Fruit fly (Drosophila melanogaster) whole organism, wandering third instar larva: ENCODE measurements around the gene Cyp6d4.

Experiments
- Abd-B ChIP-seq: fragments of >200 bp; optimal IDR thresholded peaks from 2 replicates; lab custom pipeline; 2017; ENCODE audit warnings: missing biosample characterization, missing genetic modification characterization
- CG32264 ChIP-seq: fragments of 200-800 bp; sonication (Bioruptor generic); optimal IDR thresholded peaks from 2 replicates; lab custom pipeline; 2016; ENCODE audit warnings: missing biosample characterization, missing genetic modification characterization
- CG9705 ChIP-seq: fragments of 200-800 bp; sonication (Bioruptor generic); optimal IDR thresholded peaks from 2 replicates; lab custom pipeline; 2018; ENCODE audit warnings: missing biosample characterization, mild to moderate bottlenecking, missing genetic modification characterization
- CrebA ChIP-seq: fragments of 200-800 bp; sonication (Bioruptor generic); optimal IDR thresholded peaks from 2 replicates; lab custom pipeline; 2016; ENCODE audit warnings: missing biosample characterization, mild to moderate bottlenecking, missing genetic modification characterization, borderline replicate concordance
- Dfd ChIP-seq: fragments of >200 bp; optimal IDR thresholded peaks from 2 replicates; lab custom pipeline; 2017; ENCODE audit warnings: missing biosample characterization, missing genetic modification characterization
- Dif ChIP-seq: fragments of 200-275, 200-300 bp; sonication (Bioruptor generic); optimal IDR thresholded peaks from 2 replicates; lab custom pipeline; 2018; ENCODE audit warnings: missing biosample characterization, missing genetic modification characterization; ENCODE audit not compliant: partially characterized antibody
- GATAd ChIP-seq: sonication (Bioruptor generic); optimal IDR thresholded peaks from 2 replicates; lab custom pipeline; 2016; ENCODE audit warnings: missing biosample characterization, missing genetic modification characterization
- HLH106 ChIP-seq: fragments of 200-800 bp; optimal IDR thresholded peaks from 3 replicates; lab custom pipeline; 2019; ENCODE audit warnings: missing biosample characterization, mild to moderate bottlenecking, missing genetic modification characterization, moderate library complexity
- Hnf4 ChIP-seq: fragments of 200-800 bp; sonication (Bioruptor generic); optimal IDR thresholded peaks from 2 replicates; lab custom pipeline; 2016; ENCODE audit warnings: missing biosample characterization, mild to moderate bottlenecking, missing genetic modification characterization
- Hr78 ChIP-seq: fragments of >200 bp; optimal IDR thresholded peaks from 2 replicates; lab custom pipeline; 2017; ENCODE audit warnings: missing biosample characterization, missing genetic modification characterization
- Hr83 ChIP-seq: fragments of 200-300 bp; sonication (Bioruptor generic); optimal IDR thresholded peaks from 2 replicates; lab custom pipeline; 2016; ENCODE audit warnings: missing biosample characterization, mild to moderate bottlenecking, missing genetic modification characterization, moderate library complexity; ENCODE audit not compliant: poor library complexity, severe bottlenecking
- Jra ChIP-seq: sonication (Bioruptor generic); optimal IDR thresholded peaks from 2 replicates; lab custom pipeline; 2016; ENCODE audit warnings: missing biosample characterization, missing genetic modification characterization
- Mio ChIP-seq: sonication (Bioruptor generic); optimal IDR thresholded peaks from 2 replicates; lab custom pipeline; 2016; ENCODE audit warnings: missing biosample characterization, missing genetic modification characterization
- Myc ChIP-seq: fragments of >200 bp; optimal IDR thresholded peaks from 2 replicates; lab custom pipeline; 2017
- N ChIP-seq: fragments of >200 bp; optimal IDR thresholded peaks from 2 replicates; lab custom pipeline; 2018; ENCODE audit warnings: missing biosample characterization, missing external identifiers, missing genetic modification characterization
- OdsH ChIP-seq: fragments of 200-800 bp; sonication (Bioruptor generic); optimal IDR thresholded peaks from 2 replicates; lab custom pipeline; 2016; ENCODE audit warnings: missing biosample characterization, mild to moderate bottlenecking, missing genetic modification characterization
- Rel ChIP-seq, 2 experiments: fragments of 200-800 bp; sonication (Bioruptor generic) in 1 of 2; optimal IDR thresholded peaks; 2 replicates in 1 of 2; 3 replicates in 1 of 2; lab custom pipeline; 2016 to 2019; ENCODE audit warnings: mild to moderate bottlenecking in 2 of 2, missing biosample characterization in 2 of 2, missing genetic modification characterization in 2 of 2, moderate library complexity in 1 of 2
- Sp1 ChIP-seq: fragments of 200-800 bp; sonication (Bioruptor generic); optimal IDR thresholded peaks from 3 replicates; lab custom pipeline; 2019; ENCODE audit warnings: missing biosample characterization, mild to moderate bottlenecking, missing genetic modification characterization, moderate library complexity
- Vsx2 ChIP-seq: fragments of 200-300, 225-300 bp; sonication (Bioruptor generic); optimal IDR thresholded peaks from 2 replicates; lab custom pipeline; 2018; ENCODE audit warnings: missing biosample characterization, missing genetic modification characterization; ENCODE audit not compliant: partially characterized antibody
- br ChIP-seq: fragments of 200-800 bp; sonication (Bioruptor generic); optimal IDR thresholded peaks from 2 replicates; lab custom pipeline; 2016; ENCODE audit warnings: missing biosample characterization, missing genetic modification characterization
- brk ChIP-seq: fragments of 200-800 bp; sonication (Bioruptor generic); optimal IDR thresholded peaks from 2 replicates; lab custom pipeline; 2016; ENCODE audit warnings: missing biosample characterization, mild to moderate bottlenecking, missing genetic modification characterization
- dl ChIP-seq, 2 experiments: fragments of 175-275, 200-275 bp in 1 of 2; fragments of 200-275 bp in 1 of 2; sonication (Bioruptor generic); optimal IDR thresholded peaks; lab custom pipeline; 2018; ENCODE audit warnings: mild to moderate bottlenecking in 2 of 2, missing biosample characterization in 2 of 2, missing genetic modification characterization in 2 of 2, moderate library complexity in 2 of 2; ENCODE audit not compliant: partially characterized antibody in 2 of 2, insufficient read depth in 1 of 2
- dmrt93B ChIP-seq: fragments of 200-800 bp; sonication (Bioruptor generic); optimal IDR thresholded peaks from 2 replicates; lab custom pipeline; 2018; ENCODE audit warnings: missing biosample characterization, mild to moderate bottlenecking, missing genetic modification characterization
- dsf ChIP-seq: sonication (Bioruptor generic); optimal IDR thresholded peaks from 2 replicates; lab custom pipeline; 2016; ENCODE audit warnings: missing biosample characterization, missing genetic modification characterization, borderline replicate concordance
- ey ChIP-seq: fragments of 200-800 bp; sonication (Bioruptor generic); optimal IDR thresholded peaks from 2 replicates; lab custom pipeline; 2016; ENCODE audit warnings: missing biosample characterization, missing genetic modification characterization
- foxo ChIP-seq, 2 experiments: fragments of 200-800 bp; sonication (Bioruptor generic); optimal IDR thresholded peaks; 2 replicates in 1 of 2; 3 replicates in 1 of 2; lab custom pipeline; 2016 to 2017; ENCODE audit warnings: missing biosample characterization in 2 of 2, missing genetic modification characterization in 2 of 2
- fru ChIP-seq: fragments of 200-800 bp; sonication (Bioruptor generic); optimal IDR thresholded peaks from 3 replicates; lab custom pipeline; 2016; ENCODE audit warnings: missing biosample characterization, mild to moderate bottlenecking, missing genetic modification characterization
- h ChIP-seq: fragments of 200-800 bp; sonication (Bioruptor generic); optimal IDR thresholded peaks from 3 replicates; lab custom pipeline; 2016; ENCODE audit warnings: missing biosample characterization, mild to moderate bottlenecking, missing genetic modification characterization
- jim ChIP-seq: fragments of 175-275, 200-325 bp; sonication (Bioruptor generic); optimal IDR thresholded peaks from 2 replicates; lab custom pipeline; 2016; ENCODE audit warnings: missing biosample characterization, mild to moderate bottlenecking, missing genetic modification characterization
- lola ChIP-seq: fragments of >200 bp; optimal IDR thresholded peaks from 2 replicates; lab custom pipeline; 2017; ENCODE audit warnings: missing biosample characterization, missing genetic modification characterization
- pan ChIP-seq: fragments of >200 bp; optimal IDR thresholded peaks from 2 replicates; lab custom pipeline; 2017
- psq ChIP-seq: fragments of 200-800 bp; sonication (Bioruptor generic); optimal IDR thresholded peaks from 3 replicates; lab custom pipeline; 2017; ENCODE audit warnings: missing biosample characterization, mild to moderate bottlenecking, missing genetic modification characterization, moderate library complexity
- rgr ChIP-seq: fragments of 200-800 bp; sonication (Bioruptor generic); optimal IDR thresholded peaks from 3 replicates; lab custom pipeline; 2016; ENCODE audit warnings: missing biosample characterization, mild to moderate bottlenecking, missing genetic modification characterization
- sage ChIP-seq: fragments of 200-800 bp; sonication (Bioruptor generic); optimal IDR thresholded peaks from 2 replicates; lab custom pipeline; 2016; ENCODE audit warnings: missing biosample characterization, mild to moderate bottlenecking, missing genetic modification characterization
- sv ChIP-seq: fragments of 200-800 bp; sonication (Bioruptor generic); optimal IDR thresholded peaks from 3 replicates; lab custom pipeline; 2016; ENCODE audit warnings: missing biosample characterization, missing genetic modification characterization
- tai ChIP-seq: sonication (Bioruptor generic); optimal IDR thresholded peaks from 2 replicates; lab custom pipeline; 2016; ENCODE audit warnings: missing biosample characterization, missing genetic modification characterization
- usp ChIP-seq: fragments of >200 bp; optimal IDR thresholded peaks from 2 replicates; lab custom pipeline; 2017; ENCODE audit warnings: missing biosample characterization, missing genetic modification characterization
- woc ChIP-seq: sonication (Bioruptor generic); optimal IDR thresholded peaks from 2 replicates; lab custom pipeline; 2016; ENCODE audit warnings: missing biosample characterization, mild to moderate bottlenecking, missing genetic modification characterization

The Cyp6d4 gene

DNA sequence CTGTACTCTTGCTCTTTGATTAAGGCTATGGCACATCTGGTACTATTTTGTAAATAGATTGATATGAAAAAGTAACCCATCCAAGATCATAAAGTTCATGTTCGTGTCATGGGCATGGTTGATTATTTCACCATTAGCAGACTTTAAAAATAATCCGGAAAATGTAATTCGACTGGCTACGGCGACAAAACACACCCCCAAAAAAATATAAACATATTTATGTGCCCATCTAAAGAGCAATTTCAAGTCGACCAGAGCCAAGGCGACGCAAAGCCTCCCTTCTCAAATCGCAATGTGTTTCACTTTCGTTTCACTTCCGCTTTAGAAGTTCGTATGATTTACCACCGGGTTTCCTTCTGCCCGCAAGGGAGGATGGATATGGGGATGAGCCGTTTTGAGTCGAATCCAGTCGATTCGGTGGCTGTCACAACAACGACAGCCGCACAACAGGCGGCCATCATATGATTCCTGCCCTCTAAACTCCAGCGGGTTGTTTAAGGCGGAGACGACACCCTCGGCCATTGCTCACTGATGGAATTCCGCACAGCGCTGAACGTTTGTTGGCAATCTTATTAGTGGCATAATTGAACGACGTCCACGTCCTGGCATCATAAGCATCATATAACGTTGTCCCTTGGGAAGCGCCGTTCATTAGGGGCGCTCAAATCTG, 21.0 kb downstream of the Cyp6d4 start:
- no peak for TF ChIP-seq Hr78 (GFP tag; lab: Kevin White, UChicago)
- TF ChIP-seq, all 38 proteins: peak for 0

dm6 chr3R:22719607-22719949, 21.5 kb downstream of the Cyp6d4 start:
- TF ChIP-seq sage (GFP tag; lab: Kevin White, UChicago) (no peak), Hr83 (GFP tag; lab: Kevin White, UChicago) (no peak), fru (peak; percentile 6), rgr (GFP tag; lab: Kevin White, UChicago) (no peak)

- no peak for TF ChIP-seq h (GFP tag; lab: Kevin White, UChicago)
- TF ChIP-seq HLH106 (tag; lab: Kevin White, UChicago) = peak; percentile 12
- no peak for TF ChIP-seq sv
- no peak for TF ChIP-seq Rel (GFP tag; optimal IDR thresholded peaks at IDR 0.05; lab: Kevin White, UChicago)
- peak; percentile 33 for TF ChIP-seq Rel (tag; optimal IDR thresholded peaks at IDR 0.05; lab: Kevin White, UChicago)
- TF ChIP-seq Sp1 = peak; percentile 59
- no peak for TF ChIP-seq fru
- no peak for TF ChIP-seq usp (GFP tag; lab: Kevin White, UChicago)
- no peak for TF ChIP-seq woc (GFP tag; lab: Kevin White, UChicago)
- no peak for TF ChIP-seq Dif (GFP tag; lab: Kevin White, UChicago)
- TF ChIP-seq jim (GFP tag; lab: Kevin White, UChicago) = peak; percentile 80
- TF ChIP-seq rgr (GFP tag; lab: Kevin White, UChicago) = no peak
- no peak for TF ChIP-seq br (GFP tag; lab: Kevin White, UChicago)
Measured at dm6 chr3R:22720808-22721306, 22.7 kb downstream of the Cyp6d4 start, which contains the start of gene wge. Gene wge, minus strand, starts transcription at chr3R:22721150.

DNA sequence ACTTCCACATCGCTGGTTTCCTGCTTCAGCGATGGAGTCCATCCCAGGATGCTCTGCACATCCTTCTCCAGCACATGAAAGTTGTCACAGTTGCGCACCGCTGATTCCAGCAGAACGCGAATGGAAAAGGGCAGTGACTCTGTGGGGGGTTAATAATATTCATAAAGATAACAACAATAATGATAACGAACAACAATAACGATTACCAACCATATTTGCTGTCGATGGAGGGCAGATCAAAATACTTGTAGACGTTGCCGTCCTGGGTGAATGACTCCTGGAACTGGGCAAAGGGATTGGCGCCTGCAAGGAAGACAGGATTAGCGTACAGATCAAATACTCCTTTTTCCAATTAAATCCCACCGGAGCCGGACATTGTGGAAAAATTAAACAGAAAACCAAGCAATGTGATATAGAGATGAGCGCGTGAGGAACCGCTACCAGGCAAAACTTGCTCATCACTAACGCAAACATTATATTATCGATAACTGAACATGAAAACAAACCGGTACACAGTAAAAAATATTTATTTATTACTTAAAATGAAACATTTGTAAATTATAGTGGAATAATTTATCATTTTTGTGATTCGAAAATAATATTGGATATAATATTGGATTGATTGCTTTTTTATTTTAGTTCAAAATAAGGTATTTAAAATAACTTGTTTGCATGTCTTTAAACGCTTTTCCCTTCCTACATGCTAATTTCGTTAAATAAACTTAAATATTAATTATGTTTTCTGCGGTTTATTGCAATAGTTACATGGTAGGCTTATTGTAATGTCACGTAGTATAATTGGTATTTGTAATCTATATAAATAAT, 26.2 kb downstream of the Cyp6d4 start, which contains the start of gene Irp-1A:
Gene Irp-1A (minus strand): TSS at position 439 of the 825 bp plus-strand sequence.
- TF ChIP-seq tai (GFP tag; lab: Kevin White, UChicago) (no peak), Dfd (GFP tag; lab: Kevin White, UChicago) (no peak), jim (GFP tag; lab: Kevin White, UChicago) (no peak), lola (GFP tag; lab: Kevin White, UChicago) (no peak), Myc (lab: Kevin White, UChicago) (peak; percentile 26), Dif (GFP tag; lab: Kevin White, UChicago) (no peak), dl (GFP tag; optimal IDR thresholded peaks at IDR 0.05; lab: Kevin White, UChicago; ENCODE audit: insufficient read depth in 1 of 2, partially characterized antibody in 2 of 2) (no peak), GATAd (no peak), psq (GFP tag; lab: Kevin White, UChicago) (peak; percentile 62), Hr78 (GFP tag; lab: Kevin White, UChicago) (no peak), Abd-B (GFP tag; lab: Kevin White, UChicago) (no peak), h (GFP tag; lab: Kevin White, UChicago) (peak; percentile 54), OdsH (peak; percentile 54), usp (GFP tag; lab: Kevin White, UChicago) (no peak), Hnf4 (GFP tag; lab: Kevin White, UChicago) (no peak), Mio (GFP tag; lab: Kevin White, UChicago) (no peak), sv (peak; percentile 55), br (GFP tag; lab: Kevin White, UChicago) (peak; percentile 16), Sp1 (peak; percentile 75), Rel (GFP tag; optimal IDR thresholded peaks at IDR 0.05; lab: Kevin White, UChicago) (no peak), Rel (tag; optimal IDR thresholded peaks at IDR 0.05; lab: Kevin White, UChicago) (peak; percentile 37), HLH106 (tag; lab: Kevin White, UChicago) (peak; percentile 68), CrebA (GFP tag; lab: Kevin White, UChicago) (no peak), fru (peak; percentile 51), dmrt93B (GFP tag; lab: Kevin White, UChicago) (peak; percentile 3), dsf (GFP tag; lab: Kevin White, UChicago) (peak; percentile 4), Vsx2 (no peak), ey (peak; percentile 23), brk (no peak), Hr83 (GFP tag; lab: Kevin White, UChicago) (peak; percentile 80), CG32264 (GFP tag; lab: Kevin White, UChicago) (peak; percentile 27), CG9705 (GFP tag; lab: Kevin White, UChicago) (peak; percentile 3), N (GFP tag; lab: Kevin White, UChicago) (no peak), Jra (GFP tag; lab: Kevin White, UChicago) (peak; percentile 40), woc (GFP tag; lab: Kevin White, UChicago) (peak; percentile 63), pan (lab: Kevin White, UChicago) (no peak), rgr (GFP tag; lab: Kevin White, UChicago) (peak; percentile 72), sage (GFP tag; lab: Kevin White, UChicago) (peak; percentile 9), foxo (GFP tag; optimal IDR thresholded peaks at IDR 0.05; lab: Kevin White, UChicago) (peak in 1 of 2 experiments; percentile 73)
